Worm (Caenorhabditis elegans) whole organism, mixed stage, embryonic: ENCODE data around the gene ark-1.

Source experiments
- flh-1 ChIP-seq: fragments of 200-800 bp; sonication (Bioruptor generic); optimal IDR thresholded peaks from 2 replicates; lab custom pipeline; 2018; ENCODE audit warnings: mild to moderate bottlenecking, missing genetic modification characterization, moderate library complexity, missing compliant biosample characterization
- nhr-28 ChIP-seq: fragments of 150-350 bp; optimal IDR thresholded peaks from 2 replicates; lab custom pipeline; 2014; ENCODE audit warnings: missing biosample characterization, missing genetic modification characterization
- pha-4 ChIP-seq: fragments of 150-350 bp; optimal IDR thresholded peaks from 2 replicates; lab custom pipeline; 2018; ENCODE audit warnings: missing biosample characterization, missing genetic modification reagents, missing genetic modification characterization
- unc-39 ChIP-seq: fragments of 150-350 bp; optimal IDR thresholded peaks from 2 replicates; lab custom pipeline; 2014; ENCODE audit warnings: missing biosample characterization, missing genetic modification characterization
- unc-62 ChIP-seq: fragments of 150-350 bp; optimal IDR thresholded peaks from 2 replicates; lab custom pipeline; 2014; ENCODE audit warnings: missing biosample characterization, missing genetic modification reagents, missing genetic modification characterization
- ztf-11 ChIP-seq: fragments of 150-350 bp; optimal IDR thresholded peaks from 2 replicates; lab custom pipeline; 2014; ENCODE audit warnings: missing biosample characterization, missing genetic modification characterization

ce11 chrIV:12573068-12573467 is 57.8 kb downstream of the ark-1 start, which contains the start of gene K08E7.5:
- TF ChIP-seq unc-39 (tag; lab: Kevin White, UChicago) (no peak), nhr-28 (tag; lab: Kevin White, UChicago) (no peak), unc-62 (GFP tag; lab: Kevin White, UChicago) (no peak), flh-1 (GFP tag; lab: Kevin White, UChicago) (no peak), ztf-11 (tag; lab: Kevin White, UChicago) (no peak), pha-4 (tag; lab: Kevin White, UChicago) (no peak)
